Fruit fly (Drosophila melanogaster): ENCODE results near the gene grnd.

Gene grnd

dm6 chr2L:18463610-18464009 lies 21.6 kb upstream of the grnd start (continued):
- TF ChIP-seq esn (GFP tag; optimal IDR thresholded peaks at IDR 0.05) (peak; percentile 89), Ets96B (tag; optimal IDR thresholded peaks at IDR 0.05) (peak; percentile 79), Ets21C (GFP tag; optimal IDR thresholded peaks at IDR 0.05) (peak; percentile 71), fd85E (GFP tag; optimal IDR thresholded peaks at IDR 0.05) (no peak), achi (GFP tag; optimal IDR thresholded peaks at IDR 0.05) (peak; percentile 65), CG31627 (GFP tag; optimal IDR thresholded peaks at IDR 0.05) (peak; percentile 81), CG8632 (GFP tag; optimal IDR thresholded peaks at IDR 0.05) (peak; percentile 46), vri (GFP tag; optimal IDR thresholded peaks at IDR 0.05) (peak; percentile 82), Sox15 (GFP tag; optimal IDR thresholded peaks at IDR 0.05) (peak; percentile 33), dsx (GFP tag; optimal IDR thresholded peaks at IDR 0.05; ENCODE audit: poor library complexity, severe bottlenecking) (peak; percentile 36), Hr39 (GFP tag; optimal IDR thresholded peaks at IDR 0.05) (peak; percentile 77), CG9139 (GFP tag; optimal IDR thresholded peaks at IDR 0.05) (no peak), ss (GFP tag; optimal IDR thresholded peaks at IDR 0.05) (no peak), salr (GFP tag; optimal IDR thresholded peaks at IDR 0.05) (peak; percentile 36 to 46), CG3919 (GFP tag; optimal IDR thresholded peaks at IDR 0.05) (peak; percentile 56)

- peak; percentile 61 for TF ChIP-seq Lpt (GFP tag; optimal IDR thresholded peaks at IDR 0.05)
- TF ChIP-seq CG15336 (GFP tag; IDR thresholded peaks at IDR 0.05): no peak
- TF ChIP-seq ss (GFP tag; optimal IDR thresholded peaks at IDR 0.05): peak; percentile 39 to 54
- peak; percentile 21; the same call in 1 of the 2 replicates for TF ChIP-seq Gug (GFP tag; IDR thresholded peaks at IDR 0.05)
- peak; percentile 50 for TF ChIP-seq dsx (GFP tag; optimal IDR thresholded peaks at IDR 0.05; ENCODE audit: poor library complexity, severe bottlenecking)
- TF ChIP-seq CG31627 (GFP tag; optimal IDR thresholded peaks at IDR 0.05): peak; percentile 15
- TF ChIP-seq CG7368 (GFP tag; optimal IDR thresholded peaks at IDR 0.05): no peak
- peak; percentile 30 for TF ChIP-seq Hr39 (GFP tag; optimal IDR thresholded peaks at IDR 0.05)
- TF ChIP-seq Sox102F (GFP tag; optimal IDR thresholded peaks at IDR 0.05): no peak
Observed at dm6 chr2L:18464116-18464530, 21.1 kb upstream of the grnd start.

DNA sequence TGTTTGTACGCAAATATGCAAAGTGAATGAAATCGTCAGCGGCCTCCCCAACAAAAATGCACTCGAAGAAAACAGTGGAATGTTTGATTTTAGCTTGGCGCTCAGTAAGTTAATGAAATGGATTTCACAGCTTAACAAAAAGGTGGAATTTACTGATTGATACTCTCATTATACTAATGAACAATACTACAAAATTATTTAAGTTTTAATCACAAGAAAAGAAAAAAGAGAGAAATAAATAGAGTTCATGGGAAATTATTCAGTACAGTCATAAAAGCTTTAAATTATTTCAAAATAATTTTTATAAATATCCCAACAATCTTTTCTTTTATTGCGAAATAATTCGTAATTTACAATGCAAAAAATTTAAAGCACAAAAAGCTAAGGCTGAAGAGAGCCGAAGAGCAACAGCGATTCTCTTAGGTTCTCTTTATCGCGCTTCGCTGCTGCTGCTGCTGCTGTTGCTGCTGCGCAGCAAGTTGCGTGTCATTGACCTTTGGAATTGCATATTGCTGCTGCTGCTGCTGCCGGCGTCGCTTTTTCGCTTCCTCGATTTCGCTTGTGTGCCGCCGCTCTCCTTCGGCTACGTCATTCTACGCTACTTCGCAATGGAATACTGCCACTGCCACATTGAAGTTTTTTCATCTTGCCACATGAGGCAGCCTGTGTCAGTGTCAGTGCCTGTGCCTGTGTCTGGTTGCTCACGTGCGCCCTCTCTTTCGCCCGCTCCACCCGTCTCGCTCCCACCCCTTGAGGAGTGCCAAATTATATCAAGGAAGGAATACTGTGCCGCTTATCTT lies 19.6 kb upstream of the grnd start:
- peak; percentile 85 for TF ChIP-seq net (GFP tag; optimal IDR thresholded peaks at IDR 0.05)
- peak; percentile 88 for TF ChIP-seq Smox (GFP tag; optimal IDR thresholded peaks at IDR 0.05)
- TF ChIP-seq vri (GFP tag; optimal IDR thresholded peaks at IDR 0.05): peak; percentile 18
- TF ChIP-seq Sox14 (GFP tag; optimal IDR thresholded peaks at IDR 0.05): peak; percentile 77
- peak; percentile 29; the same call in 1 of the 2 replicates for TF ChIP-seq CG11294 (GFP tag; IDR thresholded peaks at IDR 0.05)
- TF ChIP-seq CG6792 (GFP tag; optimal IDR thresholded peaks at IDR 0.05): peak; percentile 66
- peak; percentile 72 for TF ChIP-seq CG3919 (GFP tag; optimal IDR thresholded peaks at IDR 0.05)
- peak; percentile 21 for TF ChIP-seq fd59A (GFP tag; optimal IDR thresholded peaks at IDR 0.05)
- TF ChIP-seq CG32006 (GFP tag; optimal IDR thresholded peaks at IDR 0.05): peak; percentile 87
- peak; percentile 88 for TF ChIP-seq topi (GFP tag; optimal IDR thresholded peaks at IDR 0.05)
- peak; percentile 84 for TF ChIP-seq CG15336 (GFP tag; IDR thresholded peaks at IDR 0.05)
- TF ChIP-seq CG6808 (GFP tag; optimal IDR thresholded peaks at IDR 0.05): peak; percentile 53
- peak; percentile 95 for TF ChIP-seq Eip78C (GFP tag)
- peak; percentile 67 for TF ChIP-seq Ets21C (GFP tag; optimal IDR thresholded peaks at IDR 0.05)
- peak; percentile 63 for TF ChIP-seq CG6276 (GFP tag; optimal IDR thresholded peaks at IDR 0.05)
- peak; percentile 85 for TF ChIP-seq OdsH (GFP tag; optimal IDR thresholded peaks at IDR 0.05)
- TF ChIP-seq acj6 (GFP tag; optimal IDR thresholded peaks at IDR 0.05): peak; percentile 72
- peak; percentile 5 to 36 for TF ChIP-seq ss (GFP tag; optimal IDR thresholded peaks at IDR 0.05)
- peak; percentile 89 for TF ChIP-seq Hr4 (GFP tag; optimal IDR thresholded peaks at IDR 0.05)
- no peak for TF ChIP-seq fd85E (GFP tag; optimal IDR thresholded peaks at IDR 0.05)
- peak; percentile 51 for TF ChIP-seq Sox15 (GFP tag; optimal IDR thresholded peaks at IDR 0.05)
- TF ChIP-seq eg (GFP tag; IDR thresholded peaks at IDR 0.05): peak; percentile 59; the same call in 1 of the 3 replicates
- TF ChIP-seq CG34406 (GFP tag; optimal IDR thresholded peaks at IDR 0.05): peak; percentile 80
- peak; percentile 79 for TF ChIP-seq cyc (GFP tag; optimal IDR thresholded peaks at IDR 0.05)
- peak; percentile 38 for TF ChIP-seq Gug (GFP tag; IDR thresholded peaks at IDR 0.05)
- peak; percentile 57 for TF ChIP-seq CG7368 (GFP tag; optimal IDR thresholded peaks at IDR 0.05)
- peak; percentile 55 for TF ChIP-seq dsx (GFP tag; optimal IDR thresholded peaks at IDR 0.05; ENCODE audit: poor library complexity, severe bottlenecking)
- peak; percentile 92 for TF ChIP-seq svp (GFP tag)
- peak; percentile 6 for TF ChIP-seq CG1621 (tag; optimal IDR thresholded peaks at IDR 0.05)
- peak; percentile 50 for TF ChIP-seq CG6163 (GFP tag; IDR thresholded peaks at IDR 0.05)
- TF ChIP-seq Ets96B (tag; optimal IDR thresholded peaks at IDR 0.05): peak; percentile 66
- TF ChIP-seq Eip75B (GFP tag; optimal IDR thresholded peaks at IDR 0.05): peak; percentile 83
- TF ChIP-seq dac (GFP tag; optimal IDR thresholded peaks at IDR 0.05): peak; percentile 33
- peak in 1 of 2 experiments; percentile 81 for TF ChIP-seq salr (GFP tag; optimal IDR thresholded peaks at IDR 0.05)
- peak; percentile 74 for TF ChIP-seq CG31627 (GFP tag; optimal IDR thresholded peaks at IDR 0.05)
- TF ChIP-seq esn (GFP tag; optimal IDR thresholded peaks at IDR 0.05): peak; percentile 88
- TF ChIP-seq pdm3 (GFP tag; optimal IDR thresholded peaks at IDR 0.05): peak; percentile 68

Data from whole organism, prepupa.